Worm (Caenorhabditis elegans) whole organism, L4/young adult: Measurements from ENCODE around the gene pygl-1.
"Not testable (repeated sequence)": the region's sequence is repeated elsewhere in the genome, so short reads cannot be mapped to it uniquely, and the experiment has no call there.

Experiments
- W03F9.2 ChIP-seq: fragments of 150-350 bp; optimal IDR thresholded peaks from 2 replicates; lab custom pipeline; 2014; ENCODE audit warnings: missing biosample characterization, missing genetic modification characterization
- dao-5 ChIP-seq: sonication (generic microtip); optimal IDR thresholded peaks from 2 replicates; lab custom pipeline; 2016; ENCODE audit warnings: missing genotype, missing genetic modification characterization, moderate library complexity, missing compliant biosample characterization
- him-1 ChIP-seq: sonication (generic microtip); optimal IDR thresholded peaks from 2 replicates; lab custom pipeline; 2016; ENCODE audit warnings: missing genotype, missing genetic modification reagents, missing genetic modification characterization, missing compliant biosample characterization

Gene pygl-1

ce11 chrV:3585011-3585410 is 6.2 kb downstream of the pygl-1 start:
- TF ChIP-seq him-1 (tag; lab: Kevin White, UChicago), result no peak
- no peak for TF ChIP-seq dao-5 (tag; lab: Kevin White, UChicago)
- TF ChIP-seq W03F9.2 (tag; lab: Kevin White, UChicago), result no peak

ce11 chrV:3586014-3586689 is 7.3 kb downstream of the pygl-1 start, which contains the start of the genes rpl-11.1 and T22F3.2:
Gene rpl-11.1, minus strand, starts transcription at chrV:3586064.
Gene T22F3.2, plus strand, starts transcription at chrV:3586639.
- TF ChIP-seq dao-5 (tag; lab: Kevin White, UChicago), result no peak
- TF ChIP-seq W03F9.2 (tag; lab: Kevin White, UChicago), result no peak
- no peak for TF ChIP-seq him-1 (tag; lab: Kevin White, UChicago)

- TF ChIP-seq dao-5 (tag; lab: Kevin White, UChicago) (no peak), him-1 (tag; lab: Kevin White, UChicago) (no peak), W03F9.2 (tag; lab: Kevin White, UChicago) (no peak)
These were observed 8.8 kb downstream of the pygl-1 start for ce11 chrV:3587633-3588032.

ce11 chrV:3588223-3588622 is 9.4 kb downstream of the pygl-1 start:
- TF ChIP-seq W03F9.2 (tag; lab: Kevin White, UChicago) (no peak), him-1 (tag; lab: Kevin White, UChicago) (no peak), dao-5 (tag; lab: Kevin White, UChicago) (no peak)

- no peak for TF ChIP-seq W03F9.2 (tag; lab: Kevin White, UChicago)
- no peak for TF ChIP-seq dao-5 (tag; lab: Kevin White, UChicago)
- no peak for TF ChIP-seq him-1 (tag; lab: Kevin White, UChicago)
These were observed 13.3 kb downstream of the pygl-1 start, which contains the start of gene T22F3.12 for ce11 chrV:3592099-3592498. Gene T22F3.12, minus strand, starts transcription at chrV:3592199.

- TF ChIP-seq W03F9.2 (tag; lab: Kevin White, UChicago), result no peak
- no peak for TF ChIP-seq dao-5 (tag; lab: Kevin White, UChicago)
- no peak for TF ChIP-seq him-1 (tag; lab: Kevin White, UChicago)
These were observed 16.1 kb downstream of the pygl-1 start, which contains the start of gene srh-213 for ce11 chrV:3594936-3595335. Gene srh-213, minus strand, starts transcription at chrV:3595036.

ce11 chrV:3597052-3597451 is 18.2 kb downstream of the pygl-1 start, which contains the start of gene srh-212:
Gene srh-212, minus strand, starts transcription at chrV:3597152.
- TF ChIP-seq dao-5, W03F9.2, him-1 (tag; lab: Kevin White, UChicago): not testable (repeated sequence)

ce11 chrV:3600570-3600969 is 21.7 kb downstream of the pygl-1 start, which contains the start of gene T22F3.7:
Gene T22F3.7, minus strand, starts transcription at chrV:3600670.
- TF ChIP-seq W03F9.2 (tag; lab: Kevin White, UChicago), result no peak
- TF ChIP-seq dao-5 (tag; lab: Kevin White, UChicago), result no peak
- TF ChIP-seq him-1 (tag; lab: Kevin White, UChicago), result no peak

ce11 chrV:3605325-3605724 is 26.5 kb downstream of the pygl-1 start, which contains the start of gene T22F3.8:
Gene T22F3.8, minus strand, starts transcription at chrV:3605425.
- TF ChIP-seq him-1 (tag; lab: Kevin White, UChicago) (no peak), dao-5 (tag; lab: Kevin White, UChicago) (no peak), W03F9.2 (tag; lab: Kevin White, UChicago) (no peak)

ce11 chrV:3606391-3606790 is 27.6 kb downstream of the pygl-1 start:
- TF ChIP-seq dao-5 (tag; lab: Kevin White, UChicago) (no peak), W03F9.2 (tag; lab: Kevin White, UChicago) (no peak), him-1 (tag; lab: Kevin White, UChicago) (no peak)

- TF ChIP-seq W03F9.2 (tag; lab: Kevin White, UChicago) (no peak), dao-5 (tag; lab: Kevin White, UChicago) (no peak), him-1 (tag; lab: Kevin White, UChicago) (no peak)
These were observed 31.9 kb downstream of the pygl-1 start for ce11 chrV:3610709-3611108.

- TF ChIP-seq W03F9.2 (tag; lab: Kevin White, UChicago) (no peak), dao-5 (tag; lab: Kevin White, UChicago) (no peak), him-1 (tag; lab: Kevin White, UChicago) (no peak)
These were observed 32.8 kb downstream of the pygl-1 start, which contains the start of gene T22F3.10 for ce11 chrV:3611654-3612053. Gene T22F3.10, minus strand, starts transcription at chrV:3611754.

ce11 chrV:3613042-3613441 is 34.2 kb downstream of the pygl-1 start:
- TF ChIP-seq dao-5 (tag; lab: Kevin White, UChicago) (no peak), W03F9.2 (tag; lab: Kevin White, UChicago) (no peak), him-1 (tag; lab: Kevin White, UChicago) (no peak)
